Worm (Caenorhabditis elegans) whole organism, L3 larva: Measurements from ENCODE around the gene C35D10.10.

Source experiments
- ZK546.5 ChIP-seq: sonication (generic microtip); optimal IDR thresholded peaks from 2 replicates; lab custom pipeline; 2017; ENCODE audit warnings: missing biosample characterization, missing genetic modification characterization
- ama-1 ChIP-seq: fragments of 150-350 bp; optimal IDR thresholded peaks from 2 replicates; lab custom pipeline; 2018
- mdl-1 ChIP-seq: fragments of 150-350 bp; optimal IDR thresholded peaks from 2 replicates; lab custom pipeline; 2014; ENCODE audit warnings: missing biosample characterization, missing genetic modification characterization
- tbx-2 ChIP-seq: sonication (generic microtip); optimal IDR thresholded peaks from 2 replicates; lab custom pipeline; 2016; ENCODE audit warnings: mild to moderate bottlenecking, missing genetic modification characterization, missing compliant biosample characterization
- zag-1 ChIP-seq: fragments of 150-350 bp; optimal IDR thresholded peaks from 2 replicates; lab custom pipeline; 2014; ENCODE audit warnings: missing biosample characterization, missing genetic modification characterization

ce11 chrIII:4873395-4873794, 11.8 kb upstream of the C35D10.10 start:
- no peak for TF ChIP-seq zag-1 (tag; lab: Kevin White, UChicago)
- no peak for TF ChIP-seq mdl-1 (tag; lab: Kevin White, UChicago)
- no peak for TF ChIP-seq ama-1 (lab: Kevin White, UChicago)
- no peak for TF ChIP-seq tbx-2
- no peak for TF ChIP-seq ZK546.5 (tag; lab: Kevin White, UChicago)
